Fruit fly (Drosophila melanogaster): ENCODE measurements around the gene Pgant35A.

Gene Pgant35A

DNA sequence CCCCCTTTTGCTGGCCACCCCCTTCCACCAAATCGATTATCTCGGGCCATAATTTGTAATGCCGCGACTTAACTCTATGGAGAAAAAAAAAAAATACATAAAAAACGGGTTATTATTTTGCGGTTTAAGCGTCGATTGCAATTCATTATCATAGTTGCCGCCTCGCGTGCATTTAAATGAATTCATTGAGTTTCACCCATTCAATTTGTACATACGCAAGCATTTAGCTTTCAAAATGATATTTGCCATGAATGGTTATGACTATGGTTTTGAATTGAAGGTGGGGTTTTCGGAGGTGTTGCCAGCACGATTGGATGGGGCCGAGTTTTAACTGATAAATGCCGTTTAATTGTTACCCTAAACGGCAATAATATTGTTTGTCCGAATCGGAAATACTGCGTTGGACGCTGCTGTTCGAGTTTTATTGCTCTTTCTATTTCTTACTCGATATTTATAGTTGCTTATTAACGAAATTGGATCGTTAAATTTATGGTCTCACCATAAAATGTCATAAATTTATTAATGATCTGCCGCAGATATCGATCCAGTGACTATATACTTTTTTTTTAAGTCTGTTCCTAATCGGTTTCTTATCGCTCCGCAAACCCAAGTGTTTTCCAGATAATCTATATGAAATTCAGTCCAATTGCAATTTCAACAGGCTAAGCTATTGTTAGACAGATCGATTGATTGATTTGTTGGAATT, 45.8 kb downstream of the Pgant35A start:
- peak; percentile 59 for TF ChIP-seq Eip78C (GFP tag)
- TF ChIP-seq Sox15 (GFP tag; optimal IDR thresholded peaks at IDR 0.05), result no peak
- TF ChIP-seq ss (GFP tag; optimal IDR thresholded peaks at IDR 0.05), result peak in 1 of 2 experiments; percentile 8

DNA sequence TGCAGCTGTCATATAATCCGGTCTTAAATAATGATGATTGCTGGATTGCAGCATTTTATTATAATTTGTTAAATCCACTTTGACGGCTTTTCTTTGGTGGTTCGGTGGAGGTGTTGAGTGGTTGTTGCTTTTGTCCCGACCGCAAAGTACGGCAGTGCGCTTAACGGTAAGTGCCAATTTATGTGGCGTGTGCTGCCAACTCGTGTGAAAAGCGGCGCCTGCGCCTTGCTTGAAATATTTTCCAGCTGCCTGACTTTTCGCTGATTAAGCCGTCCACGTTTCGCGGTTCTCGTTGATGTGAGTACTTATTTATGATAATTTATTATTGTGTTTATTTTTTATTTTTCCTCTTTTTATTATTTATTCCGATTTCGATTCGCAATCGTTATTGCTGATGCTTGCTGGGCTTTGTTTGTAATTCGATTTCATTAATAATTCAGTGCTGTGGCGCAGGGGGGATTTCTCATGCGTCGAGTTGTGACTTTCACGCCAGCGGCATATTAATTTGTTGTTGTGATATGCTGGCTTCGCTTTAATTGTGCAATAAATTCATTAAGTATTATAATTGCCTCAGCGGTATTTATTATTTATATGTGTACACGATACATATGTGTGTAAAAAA, 49.4 kb downstream of the Pgant35A start:
- no peak for TF ChIP-seq OdsH (GFP tag; optimal IDR thresholded peaks at IDR 0.05)
- peak; percentile 48 for TF ChIP-seq Eip78C (GFP tag)
- TF ChIP-seq svp (GFP tag), result peak; percentile 7

DNA sequence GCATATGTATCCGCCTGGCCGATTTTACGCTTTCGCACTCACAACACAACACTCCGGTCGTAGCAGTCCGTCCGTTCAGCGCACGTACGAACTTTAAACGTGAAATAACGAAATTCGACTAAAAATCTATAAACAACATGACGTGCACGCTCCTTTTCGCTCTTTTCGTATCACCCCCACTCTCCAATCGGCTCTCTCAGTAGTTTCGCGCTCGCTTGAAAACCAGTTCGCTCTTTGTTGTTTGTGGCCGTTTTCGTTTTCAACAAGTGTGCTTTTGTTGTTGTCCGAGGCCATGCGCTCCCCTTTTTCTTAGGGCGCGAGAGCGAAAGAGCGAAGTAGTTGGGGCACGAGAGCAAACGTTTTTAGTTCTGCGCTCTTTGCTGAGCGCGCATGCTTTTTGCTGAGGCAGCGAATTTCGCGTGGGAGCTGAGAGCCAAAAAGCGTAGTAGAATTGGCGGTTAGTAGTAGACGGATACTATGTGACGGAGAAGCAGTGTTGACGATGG, 50.4 kb downstream of the Pgant35A start, which contains the start of gene elB:
Gene elB, minus strand, starts transcription at position 122 of the 506 bp plus-strand sequence.
- TF ChIP-seq Blimp-1 (GFP tag; optimal IDR thresholded peaks at IDR 0.05), result peak; percentile 96
- TF ChIP-seq Lpt (GFP tag; optimal IDR thresholded peaks at IDR 0.05), result peak; percentile 38
- no peak for TF ChIP-seq cyc (GFP tag; optimal IDR thresholded peaks at IDR 0.05)
- peak; percentile 40 for TF ChIP-seq fkh (GFP tag; optimal IDR thresholded peaks at IDR 0.05)
- peak; percentile 76 for TF ChIP-seq CG6854 (GFP tag; optimal IDR thresholded peaks at IDR 0.05)
- TF ChIP-seq CG9139 (GFP tag; optimal IDR thresholded peaks at IDR 0.05), result peak; percentile 37
- peak; percentile 73; the same call in 1 of the 2 replicates for TF ChIP-seq CG15336 (GFP tag; IDR thresholded peaks at IDR 0.05)
- TF ChIP-seq Ets96B (tag; optimal IDR thresholded peaks at IDR 0.05), result no peak
- peak; percentile 28 for TF ChIP-seq CG16779 (tag; optimal IDR thresholded peaks at IDR 0.05)
- TF ChIP-seq Smox (GFP tag; optimal IDR thresholded peaks at IDR 0.05), result no peak
- peak; percentile 44 for TF ChIP-seq dsx (GFP tag; optimal IDR thresholded peaks at IDR 0.05; ENCODE audit: poor library complexity, severe bottlenecking)
- TF ChIP-seq eg (GFP tag; IDR thresholded peaks at IDR 0.05), result peak; percentile 50; the same call in 1 of the 3 replicates
- no peak for TF ChIP-seq Hr4 (GFP tag; optimal IDR thresholded peaks at IDR 0.05)
- peak; percentile 22 for TF ChIP-seq CG3919 (GFP tag; optimal IDR thresholded peaks at IDR 0.05)
- TF ChIP-seq fd85E (GFP tag; optimal IDR thresholded peaks at IDR 0.05), result peak; percentile 13
- peak; percentile 62; the same call in 1 of the 3 replicates for TF ChIP-seq CG6163 (GFP tag; IDR thresholded peaks at IDR 0.05)
- no peak for TF ChIP-seq CG4318 (GFP tag; optimal IDR thresholded peaks at IDR 0.05)
- peak; percentile 22 for TF ChIP-seq CG7368 (GFP tag; optimal IDR thresholded peaks at IDR 0.05)
- TF ChIP-seq svp (GFP tag), result peak; percentile 66
- peak; percentile 37 for TF ChIP-seq vri (GFP tag; optimal IDR thresholded peaks at IDR 0.05)
- peak; percentile 29 for TF ChIP-seq net (GFP tag; optimal IDR thresholded peaks at IDR 0.05)
- peak; percentile 55 for TF ChIP-seq Sox14 (GFP tag; optimal IDR thresholded peaks at IDR 0.05)
- peak; percentile 73 for TF ChIP-seq Eip78C (GFP tag)
- TF ChIP-seq ss (GFP tag; optimal IDR thresholded peaks at IDR 0.05), result peak; percentile 38 to 66
- TF ChIP-seq CG34406 (GFP tag; optimal IDR thresholded peaks at IDR 0.05), result no peak
- TF ChIP-seq esn (GFP tag; optimal IDR thresholded peaks at IDR 0.05), result peak; percentile 5
- TF ChIP-seq CG8119 (GFP tag; IDR thresholded peaks at IDR 0.05), result peak; percentile 46; the same call in 2 of the 3 replicates
- no peak for TF ChIP-seq CG6276 (GFP tag; optimal IDR thresholded peaks at IDR 0.05)
- no peak for TF ChIP-seq CG10631 (GFP tag; optimal IDR thresholded peaks at IDR 0.05)
- peak; percentile 70 for TF ChIP-seq CG1621 (tag; optimal IDR thresholded peaks at IDR 0.05)
- peak; percentile 68 for TF ChIP-seq Sox102F (GFP tag; optimal IDR thresholded peaks at IDR 0.05)
- TF ChIP-seq Eip93F (GFP tag; optimal IDR thresholded peaks at IDR 0.05), result peak; percentile 17

DNA sequence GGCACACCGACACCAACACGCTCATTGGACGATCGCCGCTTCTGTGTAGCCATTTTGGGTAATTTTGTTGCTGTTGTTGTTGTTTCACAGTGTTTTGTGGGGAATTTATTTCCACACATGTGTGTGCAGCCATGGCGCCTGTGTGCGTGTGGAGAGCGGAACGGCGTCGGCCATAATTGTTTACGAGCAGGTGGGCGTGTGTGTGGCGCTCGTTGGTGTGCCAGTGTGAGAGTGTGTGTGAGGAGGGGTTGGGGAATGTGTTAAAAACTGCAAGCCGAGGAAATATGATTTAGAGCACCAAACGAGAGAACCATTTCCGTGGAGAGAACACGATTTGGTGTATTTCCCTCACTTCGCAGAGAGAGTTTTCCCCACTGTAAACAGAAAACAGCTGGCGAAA, 51.3 kb downstream of the Pgant35A start:
- TF ChIP-seq CG8119 (GFP tag; IDR thresholded peaks at IDR 0.05) (peak; percentile 24; the same call in 1 of the 3 replicates), CG6276 (GFP tag; optimal IDR thresholded peaks at IDR 0.05) (no peak), CG6163 (GFP tag; IDR thresholded peaks at IDR 0.05) (peak; percentile 60; the same call in 1 of the 3 replicates), fkh (GFP tag; optimal IDR thresholded peaks at IDR 0.05) (peak; percentile 61), Ets96B (tag; optimal IDR thresholded peaks at IDR 0.05) (no peak), fd85E (GFP tag; optimal IDR thresholded peaks at IDR 0.05) (no peak), CG11294 (GFP tag; IDR thresholded peaks at IDR 0.05) (no peak), achi (GFP tag; optimal IDR thresholded peaks at IDR 0.05) (no peak), CG11762 (GFP tag; optimal IDR thresholded peaks at IDR 0.05; ENCODE audit: insufficient read depth) (no peak), CG6792 (GFP tag; optimal IDR thresholded peaks at IDR 0.05) (no peak), CG11902 (GFP tag; optimal IDR thresholded peaks at IDR 0.05) (no peak), salr (GFP tag; optimal IDR thresholded peaks at IDR 0.05) (no peak), OdsH (GFP tag; optimal IDR thresholded peaks at IDR 0.05) (no peak), CG15336 (GFP tag; IDR thresholded peaks at IDR 0.05) (no peak), Hr38 (GFP tag; optimal IDR thresholded peaks at IDR 0.05) (no peak), CG9139 (GFP tag; optimal IDR thresholded peaks at IDR 0.05) (peak; percentile 10), CG6808 (GFP tag; optimal IDR thresholded peaks at IDR 0.05) (peak; percentile 9), lz (GFP tag; optimal IDR thresholded peaks at IDR 0.05) (no peak), Sox14 (GFP tag; optimal IDR thresholded peaks at IDR 0.05) (no peak), ss (GFP tag; optimal IDR thresholded peaks at IDR 0.05) (peak; percentile 18 to 48)
